Worm (Caenorhabditis elegans) whole organism, L1 larva: ENCODE results near the gene lips-17.
A peak's percentile ranks its signal among the peaks of the same experiment; 100 is the strongest.

Experiments
- C16A3.4 ChIP-seq: fragments of 150-350 bp; optimal IDR thresholded peaks from 2 replicates; lab custom pipeline; 2014; ENCODE audit warnings: missing biosample characterization, missing genetic modification characterization
- C34B4.2 ChIP-seq: sonication (generic microtip); optimal IDR thresholded peaks from 2 replicates; lab custom pipeline; 2017; ENCODE audit warnings: mild to moderate bottlenecking, missing genetic modification characterization, missing compliant biosample characterization
- Y116A8C.19 ChIP-seq: sonication (generic microtip); optimal IDR thresholded peaks from 2 replicates; lab custom pipeline; 2016; ENCODE audit warnings: missing compliant biosample characterization, missing genetic modification characterization, borderline replicate concordance
- aha-1 ChIP-seq: fragments of 150-350 bp; optimal IDR thresholded peaks from 2 replicates; lab custom pipeline; 2014; ENCODE audit warnings: missing biosample characterization, missing genetic modification characterization
- alr-1 ChIP-seq: fragments of 200-800 bp; sonication (Bioruptor generic); optimal IDR thresholded peaks from 2 replicates; lab custom pipeline; 2018; ENCODE audit warnings: borderline replicate concordance, mild to moderate bottlenecking, missing genetic modification characterization, missing compliant biosample characterization
- ceh-88 ChIP-seq: fragments of 200-800 bp; sonication (Bioruptor generic); IDR thresholded peaks from 2 replicates; pipeline ENCODE4 v1.3.6; 2022; ENCODE audit warnings: missing genetic modification characterization, missing compliant biosample characterization
- ces-1 ChIP-seq: fragments of 150-350 bp; optimal IDR thresholded peaks from 2 replicates; lab custom pipeline; 2014; ENCODE audit warnings: missing biosample characterization, missing genetic modification reagents, missing genetic modification characterization
- dpl-1 ChIP-seq, 3 experiments: fragments of 150-350 bp in 2 of 3; sonication (generic microtip) in 1 of 3; optimal IDR thresholded peaks; 2 replicates each; lab custom pipeline; 2014 to 2017; ENCODE audit warnings: missing biosample characterization in 3 of 3, missing genetic modification characterization in 3 of 3, missing genetic modification reagents in 3 of 3
- efl-1 ChIP-seq, 4 experiments: fragments of 150-350 bp; optimal IDR thresholded peaks in 3 of 4; peaks in 1 of 4; 1 replicate in 1 of 4; 2 replicates in 3 of 4; lab custom pipeline; 2014; ENCODE audit warnings: missing biosample characterization in 2 of 4, missing genetic modification characterization in 2 of 4, missing genetic modification reagents in 2 of 4
- efl-3 ChIP-seq: fragments of 200-800 bp; sonication (Bioruptor generic); optimal IDR thresholded peaks from 2 replicates; lab custom pipeline; 2018; ENCODE audit warnings: mild to moderate bottlenecking, missing genetic modification characterization, missing compliant biosample characterization
- egl-13 ChIP-seq: sonication (generic microtip); optimal IDR thresholded peaks from 2 replicates; lab custom pipeline; 2016; ENCODE audit warnings: missing genotype, missing genetic modification reagents, missing genetic modification characterization, missing compliant biosample characterization
- egl-27 ChIP-seq, 2 experiments: fragments of 150-350 bp in 1 of 2; sonication (generic microtip); optimal IDR thresholded peaks; 3 replicates each; lab custom pipeline; 2017 to 2018; ENCODE audit warnings: missing biosample characterization in 2 of 2, missing genetic modification characterization in 2 of 2, missing genetic modification reagents in 2 of 2
- elt-2 ChIP-seq: sonication (generic microtip); optimal IDR thresholded peaks from 2 replicates; lab custom pipeline; 2016; ENCODE audit warnings: missing genetic modification characterization, mild to moderate bottlenecking, inconsistent platforms, missing compliant biosample characterization, missing genetic modification reagents
- elt-3 ChIP-seq, 6 experiments: fragments of 150-350 bp in 1 of 6; sonication (generic microtip); optimal IDR thresholded peaks; 2 replicates each; lab custom pipeline; 2017 to 2018; ENCODE audit warnings: missing biosample characterization in 6 of 6, missing genetic modification characterization in 6 of 6, inconsistent platforms in 1 of 6
- ets-5 ChIP-seq: fragments of 200-800 bp; sonication (Bioruptor generic); IDR thresholded peaks from 2 replicates; pipeline ENCODE4 v1.3.6; 2022; ENCODE audit warnings: missing genetic modification characterization, missing compliant biosample characterization
- fkh-8 ChIP-seq: sonication (generic microtip); optimal IDR thresholded peaks from 2 replicates; lab custom pipeline; 2016; ENCODE audit warnings: mild to moderate bottlenecking, missing genetic modification characterization, missing compliant biosample characterization
- fos-1 ChIP-seq: fragments of 150-350 bp; optimal IDR thresholded peaks from 2 replicates; lab custom pipeline; 2014; ENCODE audit warnings: missing biosample characterization, missing genetic modification characterization
- hlh-17 ChIP-seq: fragments of 200-800 bp; sonication (Bioruptor generic); optimal IDR thresholded peaks from 2 replicates; lab custom pipeline; 2018; ENCODE audit warnings: missing genetic modification characterization, mild to moderate bottlenecking, missing compliant biosample characterization, moderate library complexity, borderline replicate concordance
- irx-1 ChIP-seq: sonication (generic microtip); optimal IDR thresholded peaks from 2 replicates; lab custom pipeline; 2016; ENCODE audit warnings: missing genetic modification characterization, missing compliant biosample characterization
- isw-1 ChIP-seq: fragments of 200-800 bp; sonication (Bioruptor generic); IDR thresholded peaks from 2 replicates; pipeline ENCODE4 v1.3.6; 2022; ENCODE audit warnings: missing genetic modification characterization, missing compliant biosample characterization
- jun-1 ChIP-seq: fragments of 150-350 bp; optimal IDR thresholded peaks from 2 replicates; lab custom pipeline; 2014; ENCODE audit warnings: missing biosample characterization, missing genetic modification reagents, missing genetic modification characterization
- lin-13 ChIP-seq: fragments of 150-350 bp; optimal IDR thresholded peaks from 2 replicates; lab custom pipeline; 2014; ENCODE audit warnings: missing biosample characterization, missing genetic modification reagents, missing genetic modification characterization
- lin-14 ChIP-seq: fragments of 200-800 bp; sonication (Bioruptor generic); optimal IDR thresholded peaks from 2 replicates; lab custom pipeline; 2018; ENCODE audit warnings: mild to moderate bottlenecking, missing genetic modification characterization, moderate library complexity, missing compliant biosample characterization
- lin-35 ChIP-seq, 2 experiments: fragments of 150-350 bp; optimal IDR thresholded peaks; 2 replicates each; lab custom pipeline; 2014; ENCODE audit warnings: missing biosample characterization in 2 of 2, missing genetic modification characterization in 2 of 2, missing genetic modification reagents in 2 of 2
- lin-39 ChIP-seq: fragments of 150-350 bp; optimal IDR thresholded peaks from 2 replicates; lab custom pipeline; 2014; ENCODE audit warnings: missing biosample characterization, missing genetic modification reagents, missing genetic modification characterization
- lsy-2 ChIP-seq, 2 experiments: fragments of 150-350 bp; optimal IDR thresholded peaks; 2 replicates each; lab custom pipeline; 2014; ENCODE audit warnings: missing biosample characterization in 2 of 2, missing genetic modification characterization in 2 of 2
- nhr-11 ChIP-seq: fragments of 150-350 bp; optimal IDR thresholded peaks from 2 replicates; lab custom pipeline; 2014; ENCODE audit warnings: missing biosample characterization, missing genetic modification characterization
- nhr-20 ChIP-seq: sonication (generic microtip); optimal IDR thresholded peaks from 2 replicates; lab custom pipeline; 2016; ENCODE audit warnings: mild to moderate bottlenecking, missing genetic modification characterization, missing compliant biosample characterization
- nhr-237 ChIP-seq: fragments of 150-350 bp; optimal IDR thresholded peaks from 2 replicates; lab custom pipeline; 2014; ENCODE audit warnings: missing biosample characterization, missing genetic modification characterization
- nhr-71 ChIP-seq: sonication (generic microtip); optimal IDR thresholded peaks from 2 replicates; lab custom pipeline; 2016; ENCODE audit warnings: mild to moderate bottlenecking, missing genetic modification characterization, moderate library complexity, missing compliant biosample characterization
- nhr-84 ChIP-seq: sonication (generic microtip); optimal IDR thresholded peaks from 2 replicates; lab custom pipeline; 2017; ENCODE audit warnings: missing biosample characterization, missing genetic modification characterization
- pax-3 ChIP-seq: fragments of 200-800 bp; sonication (Bioruptor generic); optimal IDR thresholded peaks from 2 replicates; lab custom pipeline; 2018; ENCODE audit warnings: mild to moderate bottlenecking, missing genetic modification characterization, moderate library complexity, missing compliant biosample characterization
- pqm-1 ChIP-seq: sonication (generic microtip); optimal IDR thresholded peaks from 3 replicates; lab custom pipeline; 2017; ENCODE audit warnings: missing biosample characterization, missing genetic modification characterization
- rnt-1 ChIP-seq: sonication (generic microtip); optimal IDR thresholded peaks from 2 replicates; lab custom pipeline; 2016; ENCODE audit warnings: mild to moderate bottlenecking, missing genetic modification characterization, moderate library complexity, missing compliant biosample characterization
- snu-23 ChIP-seq: sonication (generic microtip); optimal IDR thresholded peaks from 2 replicates; lab custom pipeline; 2016; ENCODE audit warnings: missing genetic modification characterization, missing compliant biosample characterization
- sox-4 ChIP-seq: sonication (generic microtip); optimal IDR thresholded peaks from 2 replicates; lab custom pipeline; 2016; ENCODE audit warnings: missing genetic modification characterization, missing compliant biosample characterization
- sup-37 ChIP-seq: fragments of 200-800 bp; sonication (Bioruptor generic); optimal IDR thresholded peaks from 2 replicates; lab custom pipeline; 2018; ENCODE audit warnings: mild to moderate bottlenecking, missing genetic modification characterization, missing compliant biosample characterization
- swsn-7 ChIP-seq: sonication (generic microtip); optimal IDR thresholded peaks from 2 replicates; lab custom pipeline; 2016; ENCODE audit warnings: missing genetic modification characterization, missing compliant biosample characterization
- tbx-2 ChIP-seq: sonication (generic microtip); optimal IDR thresholded peaks from 2 replicates; lab custom pipeline; 2016; ENCODE audit warnings: missing genetic modification characterization, missing compliant biosample characterization
- tlp-1 ChIP-seq: fragments of 150-350 bp; optimal IDR thresholded peaks from 2 replicates; lab custom pipeline; 2014; ENCODE audit warnings: missing biosample characterization, missing genetic modification characterization
- unc-130 ChIP-seq: fragments of 150-350 bp; optimal IDR thresholded peaks from 2 replicates; lab custom pipeline; 2017; ENCODE audit warnings: missing biosample characterization, missing genetic modification characterization, inconsistent platforms
- unc-62 ChIP-seq: fragments of 150-350 bp; optimal IDR thresholded peaks from 2 replicates; lab custom pipeline; 2014; ENCODE audit warnings: missing biosample characterization, missing genetic modification reagents, missing genetic modification characterization
- unc-86 ChIP-seq: sonication (generic microtip); optimal IDR thresholded peaks from 2 replicates; lab custom pipeline; 2016; ENCODE audit warnings: missing genetic modification characterization, missing compliant biosample characterization
- vab-15 ChIP-seq: sonication (generic microtip); optimal IDR thresholded peaks from 2 replicates; lab custom pipeline; 2017; ENCODE audit warnings: missing genotype, mild to moderate bottlenecking, missing genetic modification characterization, missing compliant biosample characterization
- zip-4 ChIP-seq: fragments of 200-800 bp; sonication (Bioruptor generic); optimal IDR thresholded peaks from 2 replicates; lab custom pipeline; 2018; ENCODE audit warnings: mild to moderate bottlenecking, missing genetic modification characterization, moderate library complexity, missing compliant biosample characterization
- ztf-11 ChIP-seq, 2 experiments: sonication (generic microtip); optimal IDR thresholded peaks; 2 replicates each; lab custom pipeline; 2016 to 2017; ENCODE audit warnings: missing genetic modification characterization in 2 of 2, missing biosample characterization in 1 of 2, missing compliant biosample characterization in 1 of 2

Gene lips-17

DNA sequence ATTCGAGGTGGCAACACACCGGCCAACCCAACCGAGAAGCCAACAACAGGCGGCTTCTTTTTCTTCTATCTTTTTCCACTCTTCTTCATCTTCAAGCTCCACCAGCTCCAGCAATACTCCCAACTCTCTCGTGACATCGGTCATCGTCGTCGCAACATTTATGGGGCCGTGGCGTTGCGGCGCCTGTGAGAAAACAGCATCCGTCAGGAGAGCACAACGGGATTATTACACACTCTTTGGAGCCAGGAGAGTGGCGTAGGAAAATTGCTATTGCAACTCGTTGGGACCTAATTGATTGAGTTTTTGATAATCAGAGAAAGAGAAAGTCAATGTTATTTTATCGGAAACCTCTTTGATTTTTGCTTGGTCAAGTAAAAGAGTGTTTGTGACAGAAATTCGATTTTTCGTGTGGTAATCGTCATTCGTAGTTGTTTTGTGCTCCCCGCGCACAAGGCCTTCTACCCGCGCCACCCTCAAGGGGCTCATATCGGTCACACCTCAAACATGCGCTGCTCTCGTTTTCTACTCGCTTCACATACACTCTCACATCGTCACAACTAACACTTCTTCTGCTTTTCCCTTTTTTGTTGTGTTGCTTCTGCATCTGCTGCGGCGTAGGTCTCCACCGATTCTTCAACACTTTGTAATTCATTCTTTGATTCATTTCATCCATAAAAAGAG is 32.2 kb downstream of the lips-17 start (continued):
- TF ChIP-seq elt-3 (tag; optimal IDR thresholded peaks at IDR 0.05; lab: Kevin White, UChicago) = no peak
- TF ChIP-seq ces-1 (GFP tag; lab: Kevin White, UChicago) = no peak
- no peak for TF ChIP-seq aha-1
- TF ChIP-seq efl-3 = no peak
- TF ChIP-seq ztf-11 (tag; optimal IDR thresholded peaks at IDR 0.05; lab: Kevin White, UChicago) = no peak
- no peak for TF ChIP-seq pqm-1 (tag; lab: Kevin White, UChicago)
- peak in 1 of 2 experiments; percentile 18 for TF ChIP-seq efl-1 (optimal IDR thresholded peaks at IDR 0.05; lab: Kevin White, UChicago)
- TF ChIP-seq efl-1 (GFP tag; optimal IDR thresholded peaks at IDR 0.05 in 1 of 2; lab: Kevin White, UChicago) = peak in 1 of 2 experiments; percentile 84
- no peak for TF ChIP-seq lin-13 (GFP tag; lab: Kevin White, UChicago)
- no peak for TF ChIP-seq sup-37
- no peak for TF ChIP-seq pax-3 (tag; lab: Kevin White, UChicago)
- no peak for TF ChIP-seq ceh-88 (GFP tag; lab: Robert Waterston, UW)
- TF ChIP-seq Y116A8C.19 (tag; lab: Kevin White, UChicago) = no peak
- no peak for TF ChIP-seq tlp-1 (tag; lab: Kevin White, UChicago)
- TF ChIP-seq unc-86 (tag; lab: Kevin White, UChicago) = no peak
- TF ChIP-seq unc-62 (GFP tag; lab: Kevin White, UChicago) = no peak
- TF ChIP-seq irx-1 (tag; lab: Kevin White, UChicago) = no peak
- no peak for TF ChIP-seq lin-39 (tag; lab: Kevin White, UChicago)
- no peak for TF ChIP-seq lin-35 (GFP tag; optimal IDR thresholded peaks at IDR 0.05; lab: Kevin White, UChicago)
- TF ChIP-seq egl-13 (tag; lab: Kevin White, UChicago) = no peak
- no peak for TF ChIP-seq nhr-237 (tag; lab: Kevin White, UChicago)
- TF ChIP-seq fkh-8 = peak; percentile 39
- TF ChIP-seq hlh-17 (GFP tag; lab: Kevin White, UChicago) = no peak
- no peak for TF ChIP-seq vab-15 (tag; lab: Kevin White, UChicago)
- TF ChIP-seq rnt-1 (tag; lab: Kevin White, UChicago) = peak; percentile 79
- no peak for TF ChIP-seq C16A3.4 (tag; lab: Kevin White, UChicago)
- no peak for TF ChIP-seq egl-27 (tag; optimal IDR thresholded peaks at IDR 0.05; lab: Kevin White, UChicago)
- TF ChIP-seq nhr-84 (tag; lab: Kevin White, UChicago) = no peak
- TF ChIP-seq lsy-2 (tag; optimal IDR thresholded peaks at IDR 0.05; lab: Kevin White, UChicago) = peak; percentile 24 to 51
- peak; percentile 37 for TF ChIP-seq nhr-20 (tag; lab: Kevin White, UChicago)
- TF ChIP-seq zip-4 (GFP tag; lab: Kevin White, UChicago) = no peak
- TF ChIP-seq nhr-11 (tag; lab: Kevin White, UChicago) = peak; percentile 13
- TF ChIP-seq fos-1 = no peak
- no peak for TF ChIP-seq isw-1 (GFP tag; lab: Robert Waterston, UW)
- no peak for TF ChIP-seq alr-1 (tag; lab: Kevin White, UChicago)
- TF ChIP-seq nhr-71 (tag; lab: Kevin White, UChicago) = peak; percentile 78
- TF ChIP-seq unc-130 (tag; lab: Kevin White, UChicago) = no peak
- no peak for TF ChIP-seq ets-5 (GFP tag; lab: Robert Waterston, UW)
- TF ChIP-seq C34B4.2 (tag; lab: Kevin White, UChicago) = no peak
- peak; percentile 35 for TF ChIP-seq swsn-7 (tag; lab: Kevin White, UChicago)
- TF ChIP-seq lin-14 (GFP tag; lab: Kevin White, UChicago) = peak; percentile 76
- no peak for TF ChIP-seq elt-2 (tag; lab: Kevin White, UChicago)
- no peak for TF ChIP-seq dpl-1 (GFP tag; optimal IDR thresholded peaks at IDR 0.05; lab: Kevin White, UChicago)
- TF ChIP-seq sox-4 = no peak
- TF ChIP-seq snu-23 (GFP tag; lab: Kevin White, UChicago) = peak; percentile 34
- TF ChIP-seq tbx-2 (tag; lab: Kevin White, UChicago) = no peak
- no peak for TF ChIP-seq jun-1 (tag; lab: Kevin White, UChicago)
